Fruit fly (Drosophila melanogaster) whole organism, embryonic: ENCODE results near the gene dj-1beta.
A peak's percentile ranks its signal among the peaks of the same experiment; 100 is the strongest.

ENCODE experiments used
- Atf-2 ChIP-seq: fragments of 200-800 bp; sonication (Bioruptor generic); optimal IDR thresholded peaks from 2 replicates; lab custom pipeline; 2016; ENCODE audit warnings: missing biosample characterization, missing genetic modification characterization
- Atf3 ChIP-seq: fragments of 200-800 bp; sonication (Bioruptor generic); optimal IDR thresholded peaks from 3 replicates; lab custom pipeline; 2016; ENCODE audit warnings: missing biosample characterization, missing genetic modification characterization
- Atf6 ChIP-seq: fragments of 200-800 bp; sonication (Bioruptor generic); IDR thresholded peaks from 2 replicates; pipeline ENCODE4 v1.3.6; 2022; ENCODE audit warnings: missing biosample characterization, missing genetic modification characterization
- Bgb ChIP-seq: fragments of 200-800 bp; sonication (Bioruptor generic); IDR thresholded peaks from 2 replicates; pipeline ENCODE4 v1.3.6; 2022; ENCODE audit warnings: missing biosample characterization, missing genetic modification characterization; ENCODE audit not compliant: partially characterized antibody
- CG10979 ChIP-seq: fragments of 200-800 bp; sonication (Bioruptor generic); optimal IDR thresholded peaks from 2 replicates; lab custom pipeline; 2018; ENCODE audit warnings: missing biosample characterization, mild to moderate bottlenecking, missing genetic modification characterization, moderate library complexity
- CG11456 ChIP-seq: fragments of 200-800 bp; sonication (Bioruptor generic); IDR thresholded peaks from 3 replicates; pipeline ENCODE4 v1.3.6; 2022; ENCODE audit warnings: missing biosample characterization, missing genetic modification characterization
- CG14014 ChIP-seq: fragments of 200-800 bp; sonication (Bioruptor generic); IDR thresholded peaks from 2 replicates; pipeline ENCODE4 v1.3.6; 2022; ENCODE audit warnings: missing biosample characterization, missing genetic modification characterization
- CG14667 ChIP-seq: fragments of 200-800 bp; sonication (Bioruptor generic); IDR thresholded peaks from 2 replicates; pipeline ENCODE4 v1.3.6; 2022; ENCODE audit warnings: missing biosample characterization, missing genetic modification characterization
- CG1602 ChIP-seq: fragments of 200-800 bp; sonication (Bioruptor generic); optimal IDR thresholded peaks from 3 replicates; lab custom pipeline; 2016; ENCODE audit warnings: missing biosample characterization, missing genetic modification characterization
- CG1647 ChIP-seq: fragments of 200-800 bp; sonication (Bioruptor generic); optimal IDR thresholded peaks from 3 replicates; lab custom pipeline; 2016; ENCODE audit warnings: missing biosample characterization, missing genetic modification characterization
- CG17912 ChIP-seq: fragments of 200-800 bp; sonication (Bioruptor generic); optimal IDR thresholded peaks from 2 replicates; lab custom pipeline; 2018; ENCODE audit warnings: missing biosample characterization, mild to moderate bottlenecking, missing genetic modification characterization
- CG18619 ChIP-seq: fragments of 200-800 bp; sonication (Bioruptor generic); optimal IDR thresholded peaks from 3 replicates; lab custom pipeline; 2017; ENCODE audit warnings: missing biosample characterization, mild to moderate bottlenecking, missing genetic modification characterization
- CG2116 ChIP-seq: fragments of 200-800 bp; sonication (Bioruptor generic); optimal IDR thresholded peaks from 3 replicates; lab custom pipeline; 2018; ENCODE audit warnings: missing biosample characterization, mild to moderate bottlenecking, missing genetic modification characterization
- CG30020 ChIP-seq: fragments of 200-800 bp; optimal IDR thresholded peaks from 2 replicates; lab custom pipeline; 2019; ENCODE audit warnings: missing biosample characterization, mild to moderate bottlenecking, missing genetic modification characterization, moderate library complexity
- CG42726 ChIP-seq: fragments of 200-800 bp; sonication (Bioruptor generic); IDR thresholded peaks from 2 replicates; pipeline ENCODE4 v1.3.6; 2022; ENCODE audit warnings: missing biosample characterization, missing genetic modification characterization; ENCODE audit not compliant: partially characterized antibody
- CG4424 ChIP-seq: fragments of 200-800 bp; sonication (Bioruptor generic); optimal IDR thresholded peaks from 3 replicates; lab custom pipeline; 2016; ENCODE audit warnings: missing biosample characterization, missing genetic modification characterization
- CG5245 ChIP-seq: fragments of 200-800 bp; sonication (Bioruptor generic); optimal IDR thresholded peaks from 3 replicates; lab custom pipeline; 2016; ENCODE audit warnings: missing biosample characterization, missing genetic modification characterization
- CG6791 ChIP-seq: fragments of 200-800 bp; sonication (Bioruptor generic); IDR thresholded peaks from 3 replicates; pipeline ENCODE4 v1.3.6; 2022; ENCODE audit warnings: missing biosample characterization, missing genetic modification characterization; ENCODE audit not compliant: partially characterized antibody
- CG6854 ChIP-seq: fragments of 200-800 bp; sonication (Bioruptor generic); optimal IDR thresholded peaks from 3 replicates; lab custom pipeline; 2017; ENCODE audit warnings: missing biosample characterization, mild to moderate bottlenecking, missing genetic modification characterization
- CG7786 ChIP-seq: fragments of 200-800 bp; sonication (Bioruptor generic); optimal IDR thresholded peaks from 2 replicates; lab custom pipeline; 2016; ENCODE audit warnings: missing biosample characterization, missing genetic modification characterization
- CG8359 ChIP-seq: fragments of 200-800 bp; sonication (Bioruptor generic); optimal IDR thresholded peaks from 2 replicates; lab custom pipeline; 2017; ENCODE audit warnings: missing biosample characterization, mild to moderate bottlenecking, missing genetic modification characterization, borderline replicate concordance
- CG9727 ChIP-seq: fragments of 200-800 bp; sonication (Bioruptor generic); optimal IDR thresholded peaks from 3 replicates; lab custom pipeline; 2017; ENCODE audit warnings: missing biosample characterization, mild to moderate bottlenecking, missing genetic modification characterization
- CG9932 ChIP-seq: fragments of 200-800 bp; sonication (Bioruptor generic); IDR thresholded peaks from 2 replicates; pipeline ENCODE4 v1.3.6; 2022; ENCODE audit warnings: missing biosample characterization, missing genetic modification characterization
- Dbx ChIP-seq: fragments of 200-800 bp; sonication (Bioruptor generic); IDR thresholded peaks from 3 replicates; pipeline ENCODE4 v1.3.6; 2022; ENCODE audit warnings: missing biosample characterization, missing genetic modification characterization
- Dp ChIP-seq: fragments of 200-800 bp; sonication (Bioruptor generic); optimal IDR thresholded peaks from 2 replicates; lab custom pipeline; 2018; ENCODE audit warnings: missing biosample characterization, mild to moderate bottlenecking, missing genetic modification characterization, moderate library complexity
- Drgx ChIP-seq: fragments of 200-800 bp; sonication (Bioruptor generic); IDR thresholded peaks from 2 replicates; pipeline ENCODE4 v1.3.6; 2022; ENCODE audit warnings: missing biosample characterization, missing genetic modification characterization
- HLH3B ChIP-seq: fragments of 200-800 bp; sonication (Bioruptor generic); IDR thresholded peaks from 2 replicates; pipeline ENCODE4 v1.3.6; 2022; ENCODE audit warnings: missing biosample characterization, missing genetic modification characterization
- HmgD ChIP-seq: fragments of 200-800 bp; sonication (Bioruptor generic); optimal IDR thresholded peaks from 3 replicates; lab custom pipeline; 2016; ENCODE audit warnings: missing biosample characterization, missing genetic modification characterization
- HmgZ ChIP-seq: fragments of 200-800 bp; sonication (Bioruptor generic); optimal IDR thresholded peaks from 2 replicates; lab custom pipeline; 2018; ENCODE audit warnings: missing biosample characterization, mild to moderate bottlenecking, missing genetic modification characterization
- Meics ChIP-seq: fragments of 200-800 bp; sonication (Bioruptor generic); optimal IDR thresholded peaks from 2 replicates; lab custom pipeline; 2017; ENCODE audit warnings: missing biosample characterization, mild to moderate bottlenecking, missing genetic modification characterization
- NfI ChIP-seq: fragments of 200-800 bp; sonication (Bioruptor generic); optimal IDR thresholded peaks from 3 replicates; lab custom pipeline; 2018; ENCODE audit warnings: missing biosample characterization, mild to moderate bottlenecking, missing genetic modification characterization, moderate library complexity
- Oaz ChIP-seq: fragments of 200-800 bp; sonication (Bioruptor generic); IDR thresholded peaks from 2 replicates; pipeline ENCODE4 v1.3.6; 2022; ENCODE audit warnings: missing biosample characterization, missing genetic modification characterization
- Optix ChIP-seq: fragments of 200-800 bp; sonication (Bioruptor generic); IDR thresholded peaks from 3 replicates; pipeline ENCODE4 v1.3.6; 2022; ENCODE audit warnings: missing biosample characterization, missing genetic modification characterization
- Sox102F ChIP-seq: fragments of 200-800 bp; sonication (Bioruptor generic); optimal IDR thresholded peaks from 2 replicates; lab custom pipeline; 2018; ENCODE audit warnings: missing biosample characterization, mild to moderate bottlenecking, missing genetic modification characterization, moderate library complexity
- al ChIP-seq: fragments of 200-800 bp; sonication (Bioruptor generic); IDR thresholded peaks from 2 replicates; pipeline ENCODE4 v1.3.6; 2022; ENCODE audit warnings: missing biosample characterization, missing genetic modification characterization
- ap ChIP-seq: fragments of 200-800 bp; sonication (Bioruptor generic); IDR thresholded peaks from 2 replicates; pipeline ENCODE4 v1.3.6; 2022; ENCODE audit warnings: missing biosample characterization, missing genetic modification characterization
- az2 ChIP-seq: fragments of 200-800 bp; sonication (Bioruptor generic); optimal IDR thresholded peaks from 3 replicates; lab custom pipeline; 2016; ENCODE audit warnings: missing biosample characterization, missing genetic modification characterization
- da ChIP-seq: fragments of 200-800 bp; sonication (Bioruptor generic); optimal IDR thresholded peaks from 2 replicates; lab custom pipeline; 2016; ENCODE audit warnings: missing biosample characterization, missing genetic modification characterization
- danr ChIP-seq: fragments of 200-800 bp; sonication (Bioruptor generic); IDR thresholded peaks from 2 replicates; pipeline ENCODE4 v1.3.6; 2022; ENCODE audit warnings: missing biosample characterization, missing genetic modification characterization
- ems ChIP-seq: fragments of 200-800 bp; sonication (Bioruptor generic); optimal IDR thresholded peaks from 3 replicates; lab custom pipeline; 2016; ENCODE audit warnings: missing biosample characterization, missing genetic modification characterization
- gcm ChIP-seq: fragments of 200-800 bp; sonication (Bioruptor generic); optimal IDR thresholded peaks from 2 replicates; lab custom pipeline; 2019; ENCODE audit warnings: missing biosample characterization, mild to moderate bottlenecking, missing genetic modification characterization, moderate library complexity
- gro ChIP-seq: fragments of 200-800 bp; sonication (Bioruptor generic); optimal IDR thresholded peaks from 2 replicates; lab custom pipeline; 2016; ENCODE audit warnings: missing biosample characterization, missing genetic modification characterization
- gsb ChIP-seq: fragments of 200-800 bp; sonication (Bioruptor generic); IDR thresholded peaks from 2 replicates; pipeline ENCODE4 v1.3.6; 2022; ENCODE audit warnings: missing biosample characterization, missing genetic modification characterization
- hkb ChIP-seq, 2 experiments: fragments of 200-800 bp in 1 of 2; fragments of >200 bp in 1 of 2; sonication (Bioruptor generic) in 1 of 2; IDR thresholded peaks in 1 of 2; optimal IDR thresholded peaks in 1 of 2; 2 replicates each; pipeline versions ENCODE4 v1.3.6 to Lab custom; 2017 to 2022; ENCODE audit warnings: missing biosample characterization in 1 of 2, missing genetic modification characterization in 1 of 2
- jing ChIP-seq: fragments of 200-800 bp; sonication (Bioruptor generic); optimal IDR thresholded peaks from 2 replicates; lab custom pipeline; 2018; ENCODE audit warnings: missing biosample characterization, mild to moderate bottlenecking, missing genetic modification characterization
- nerfin-2 ChIP-seq: fragments of 200-800 bp; sonication (Bioruptor generic); IDR thresholded peaks from 2 replicates; pipeline ENCODE4 v1.3.6; 2022; ENCODE audit warnings: missing biosample characterization, missing genetic modification characterization; ENCODE audit not compliant: partially characterized antibody
- schlank ChIP-seq: fragments of 200-800 bp; sonication (Bioruptor generic); optimal IDR thresholded peaks from 2 replicates; lab custom pipeline; 2018; ENCODE audit warnings: missing biosample characterization, mild to moderate bottlenecking, missing genetic modification characterization
- sisA ChIP-seq: fragments of 200-800 bp; sonication (Bioruptor generic); IDR thresholded peaks from 2 replicates; pipeline ENCODE4 v1.3.6; 2022; ENCODE audit warnings: missing biosample characterization, missing genetic modification characterization
- sr ChIP-seq: fragments of 200-800 bp; sonication (Bioruptor generic); IDR thresholded peaks from 3 replicates; pipeline ENCODE4 v1.3.6; 2022; ENCODE audit warnings: missing biosample characterization, missing genetic modification characterization
- tap ChIP-seq: fragments of 200-800 bp; optimal IDR thresholded peaks from 3 replicates; lab custom pipeline; 2019; ENCODE audit warnings: missing biosample characterization, mild to moderate bottlenecking, missing genetic modification characterization, moderate library complexity

dj-1beta gene

dm6 chr3R:30817246-30817645 lies 10.3 kb downstream of the dj-1beta start (continued):
- TF ChIP-seq HmgD (GFP tag; lab: Kevin White, UChicago) (peak; percentile 33), ap (GFP tag; lab: Robert Waterston, UW) (peak; percentile 79), al (peak; percentile 5; the same call in 1 of the 2 replicates), CG7786 (peak; percentile 74), danr (peak; percentile 62; the same call in 1 of the 2 replicates), nerfin-2 (GFP tag; lab: Robert Waterston, UW) (no peak), CG42726 (no peak), Bgb (no peak), CG4424 (GFP tag; lab: Kevin White, UChicago) (peak; percentile 88), CG30020 (tag; lab: Kevin White, UChicago) (peak; percentile 20), Drgx (0 out of 2 replicates have a peak, but pooled peaks have one; percentile 14), CG6791 (GFP tag; lab: Robert Waterston, UW) (no peak), Dp (no peak), da (no peak), CG14667 (GFP tag; lab: Robert Waterston, UW) (peak; percentile 66), az2 (GFP tag; lab: Kevin White, UChicago) (peak; percentile 91), Atf-2 (GFP tag; lab: Kevin White, UChicago) (peak; percentile 77), Oaz (GFP tag; lab: Robert Waterston, UW) (peak; percentile 47; the same call in 1 of the 2 replicates), HmgZ (tag; lab: Kevin White, UChicago) (peak; percentile 89), CG5245 (GFP tag; lab: Kevin White, UChicago) (peak; percentile 74), gsb (GFP tag; lab: Robert Waterston, UW) (peak; percentile 47; the same call in 1 of the 2 replicates), CG1647 (GFP tag; lab: Kevin White, UChicago) (peak; percentile 66), CG11456 (peak; percentile 57; the same call in 2 of the 3 replicates), jing (GFP tag; lab: Kevin White, UChicago) (peak; percentile 54), NfI (GFP tag; lab: Kevin White, UChicago) (peak; percentile 83), Dbx (0 out of 3 replicates have a peak, but pooled peaks have one; percentile 11), CG18619 (GFP tag; lab: Kevin White, UChicago) (peak; percentile 79), CG9932 (GFP tag; lab: Robert Waterston, UW) (peak; percentile 68), CG14014 (peak; percentile 79), Meics (GFP tag; lab: Kevin White, UChicago) (peak; percentile 82), CG6854 (peak; percentile 66), sr (no peak), CG8359 (GFP tag; lab: Kevin White, UChicago) (peak; percentile 69), CG2116 (peak; percentile 45), Sox102F (GFP tag; lab: Kevin White, UChicago) (peak; percentile 91), Atf6 (GFP tag; lab: Robert Waterston, UW) (peak; percentile 84), Optix (GFP tag; lab: Robert Waterston, UW) (peak; percentile 45; the same call in 1 of the 3 replicates), Atf3 (GFP tag; lab: Kevin White, UChicago) (peak; percentile 81), CG1602 (GFP tag; lab: Kevin White, UChicago) (peak; percentile 83), sisA (GFP tag; lab: Robert Waterston, UW) (peak; percentile 74), gro (no peak), ems (peak; percentile 53), CG9727 (GFP tag; lab: Kevin White, UChicago) (peak; percentile 87), CG10979 (tag; lab: Kevin White, UChicago) (peak; percentile 92), HLH3B (GFP tag; lab: Robert Waterston, UW) (peak; percentile 67), schlank (peak; percentile 24), CG17912 (no peak), tap (tag; lab: Kevin White, UChicago) (peak; percentile 84), hkb (optimal IDR thresholded peaks at IDR 0.05; lab: Kevin White, UChicago) (no peak), hkb (GFP tag; IDR thresholded peaks at IDR 0.05; lab: Robert Waterston, UW) (peak; percentile 88), gcm (GFP tag; lab: Kevin White, UChicago) (peak; percentile 89)
